Worm (Caenorhabditis elegans) whole organism, L1 larva: ENCODE measurements around the gene ant-1.4.

Experiments
- C04F5.9 ChIP-seq: sonication (generic microtip); optimal IDR thresholded peaks from 2 replicates; lab custom pipeline; 2016; ENCODE audit warnings: missing genetic modification characterization, missing compliant biosample characterization
- F16B12.6 ChIP-seq: fragments of 150-350 bp; optimal IDR thresholded peaks from 2 replicates; lab custom pipeline; 2014; ENCODE audit warnings: missing biosample characterization, missing genetic modification characterization
- alr-1 ChIP-seq: fragments of 200-800 bp; sonication (Bioruptor generic); optimal IDR thresholded peaks from 2 replicates; lab custom pipeline; 2018; ENCODE audit warnings: borderline replicate concordance, mild to moderate bottlenecking, missing genetic modification characterization, missing compliant biosample characterization
- blmp-1 ChIP-seq: fragments of 150-350 bp; optimal IDR thresholded peaks from 2 replicates; lab custom pipeline; 2014; ENCODE audit warnings: missing biosample characterization, missing genetic modification characterization
- ceh-63 ChIP-seq: fragments of 200-800 bp; sonication (Bioruptor generic); optimal IDR thresholded peaks from 2 replicates; lab custom pipeline; 2018; ENCODE audit warnings: mild to moderate bottlenecking, missing genetic modification characterization, missing compliant biosample characterization
- ceh-82 ChIP-seq, 3 experiments: fragments of 150-350 bp in 1 of 3; sonication (generic microtip) in 2 of 3; optimal IDR thresholded peaks; 2 replicates each; lab custom pipeline; 2014 to 2017; ENCODE audit warnings: missing biosample characterization in 3 of 3, missing genetic modification characterization in 3 of 3
- ces-1 ChIP-seq: fragments of 150-350 bp; optimal IDR thresholded peaks from 2 replicates; lab custom pipeline; 2014; ENCODE audit warnings: missing biosample characterization, missing genetic modification reagents, missing genetic modification characterization
- efl-1 ChIP-seq, 4 experiments: fragments of 150-350 bp; optimal IDR thresholded peaks in 3 of 4; peaks in 1 of 4; 1 replicate in 1 of 4; 2 replicates in 3 of 4; lab custom pipeline; 2014; ENCODE audit warnings: missing biosample characterization in 2 of 4, missing genetic modification characterization in 2 of 4, missing genetic modification reagents in 2 of 4
- egl-27 ChIP-seq, 2 experiments: fragments of 150-350 bp in 1 of 2; sonication (generic microtip); optimal IDR thresholded peaks; 3 replicates each; lab custom pipeline; 2017 to 2018; ENCODE audit warnings: missing biosample characterization in 2 of 2, missing genetic modification characterization in 2 of 2, missing genetic modification reagents in 2 of 2
- elt-2 ChIP-seq: sonication (generic microtip); optimal IDR thresholded peaks from 2 replicates; lab custom pipeline; 2016; ENCODE audit warnings: missing genetic modification characterization, mild to moderate bottlenecking, inconsistent platforms, missing compliant biosample characterization, missing genetic modification reagents
- elt-3 ChIP-seq, 6 experiments: fragments of 150-350 bp in 1 of 6; sonication (generic microtip); optimal IDR thresholded peaks; 2 replicates each; lab custom pipeline; 2017 to 2018; ENCODE audit warnings: missing biosample characterization in 6 of 6, missing genetic modification characterization in 6 of 6, inconsistent platforms in 1 of 6
- grh-1 ChIP-seq: fragments of 200-800 bp; sonication (Bioruptor generic); IDR thresholded peaks from 2 replicates; pipeline ENCODE4 v1.3.6; 2022; ENCODE audit warnings: missing genetic modification reagents, missing genetic modification characterization, missing compliant biosample characterization
- irx-1 ChIP-seq: sonication (generic microtip); optimal IDR thresholded peaks from 2 replicates; lab custom pipeline; 2016; ENCODE audit warnings: missing genetic modification characterization, missing compliant biosample characterization
- isw-1 ChIP-seq: fragments of 200-800 bp; sonication (Bioruptor generic); IDR thresholded peaks from 2 replicates; pipeline ENCODE4 v1.3.6; 2022; ENCODE audit warnings: missing genetic modification characterization, missing compliant biosample characterization
- lin-14 ChIP-seq: fragments of 200-800 bp; sonication (Bioruptor generic); optimal IDR thresholded peaks from 2 replicates; lab custom pipeline; 2018; ENCODE audit warnings: mild to moderate bottlenecking, missing genetic modification characterization, moderate library complexity, missing compliant biosample characterization
- lin-35 ChIP-seq, 2 experiments: fragments of 150-350 bp; optimal IDR thresholded peaks; 2 replicates each; lab custom pipeline; 2014; ENCODE audit warnings: missing biosample characterization in 2 of 2, missing genetic modification characterization in 2 of 2, missing genetic modification reagents in 2 of 2
- lsy-2 ChIP-seq, 2 experiments: fragments of 150-350 bp; optimal IDR thresholded peaks; 2 replicates each; lab custom pipeline; 2014; ENCODE audit warnings: missing biosample characterization in 2 of 2, missing genetic modification characterization in 2 of 2
- mep-1 ChIP-seq: fragments of 150-350 bp; optimal IDR thresholded peaks from 2 replicates; lab custom pipeline; 2014; ENCODE audit warnings: missing biosample characterization, missing genetic modification characterization
- nhr-19 ChIP-seq: fragments of 200-800 bp; sonication (Bioruptor generic); conservative IDR thresholded peaks from 2 replicates; pipeline ENCODE4 v1.3.6; 2022; ENCODE audit warnings: missing genetic modification characterization, missing compliant biosample characterization
- nhr-20 ChIP-seq: sonication (generic microtip); optimal IDR thresholded peaks from 2 replicates; lab custom pipeline; 2016; ENCODE audit warnings: mild to moderate bottlenecking, missing genetic modification characterization, missing compliant biosample characterization
- nhr-47 ChIP-seq: sonication (generic microtip); optimal IDR thresholded peaks from 2 replicates; lab custom pipeline; 2016; ENCODE audit warnings: mild to moderate bottlenecking, missing genetic modification characterization, moderate library complexity, missing compliant biosample characterization
- nhr-71 ChIP-seq: sonication (generic microtip); optimal IDR thresholded peaks from 2 replicates; lab custom pipeline; 2016; ENCODE audit warnings: mild to moderate bottlenecking, missing genetic modification characterization, moderate library complexity, missing compliant biosample characterization
- nhr-76 ChIP-seq: sonication (generic microtip); optimal IDR thresholded peaks from 2 replicates; lab custom pipeline; 2017; ENCODE audit warnings: missing biosample characterization, missing genetic modification characterization
- nhr-85 ChIP-seq: sonication (generic microtip); peaks from one replicate; lab custom pipeline; 2016; ENCODE audit warnings: missing genetic modification characterization, inconsistent platforms, missing compliant biosample characterization
- pax-3 ChIP-seq: fragments of 200-800 bp; sonication (Bioruptor generic); optimal IDR thresholded peaks from 2 replicates; lab custom pipeline; 2018; ENCODE audit warnings: mild to moderate bottlenecking, missing genetic modification characterization, moderate library complexity, missing compliant biosample characterization
- pqm-1 ChIP-seq: sonication (generic microtip); optimal IDR thresholded peaks from 3 replicates; lab custom pipeline; 2017; ENCODE audit warnings: missing biosample characterization, missing genetic modification characterization
- rnt-1 ChIP-seq: sonication (generic microtip); optimal IDR thresholded peaks from 2 replicates; lab custom pipeline; 2016; ENCODE audit warnings: mild to moderate bottlenecking, missing genetic modification characterization, moderate library complexity, missing compliant biosample characterization
- snu-23 ChIP-seq: sonication (generic microtip); optimal IDR thresholded peaks from 2 replicates; lab custom pipeline; 2016; ENCODE audit warnings: missing genetic modification characterization, missing compliant biosample characterization
- sox-4 ChIP-seq: sonication (generic microtip); optimal IDR thresholded peaks from 2 replicates; lab custom pipeline; 2016; ENCODE audit warnings: missing genetic modification characterization, missing compliant biosample characterization
- sptf-1 ChIP-seq: fragments of 150-350 bp; optimal IDR thresholded peaks from 2 replicates; lab custom pipeline; 2014; ENCODE audit warnings: missing biosample characterization, missing genetic modification characterization
- swsn-7 ChIP-seq: sonication (generic microtip); optimal IDR thresholded peaks from 2 replicates; lab custom pipeline; 2016; ENCODE audit warnings: missing genetic modification characterization, missing compliant biosample characterization
- tbx-2 ChIP-seq: sonication (generic microtip); optimal IDR thresholded peaks from 2 replicates; lab custom pipeline; 2016; ENCODE audit warnings: missing genetic modification characterization, missing compliant biosample characterization
- tlp-1 ChIP-seq: fragments of 150-350 bp; optimal IDR thresholded peaks from 2 replicates; lab custom pipeline; 2014; ENCODE audit warnings: missing biosample characterization, missing genetic modification characterization
- unc-130 ChIP-seq: fragments of 150-350 bp; optimal IDR thresholded peaks from 2 replicates; lab custom pipeline; 2017; ENCODE audit warnings: missing biosample characterization, missing genetic modification characterization, inconsistent platforms
- unc-30 ChIP-seq: sonication (generic microtip); optimal IDR thresholded peaks from 2 replicates; lab custom pipeline; 2017; ENCODE audit warnings: missing biosample characterization, missing genetic modification characterization
- ztf-4 ChIP-seq: fragments of 150-350 bp; optimal IDR thresholded peaks from 2 replicates; lab custom pipeline; 2014; ENCODE audit warnings: missing biosample characterization, missing genetic modification characterization

The ant-1.4 gene

ce11 chrIV:8476166-8476565, 16.1 kb upstream of the ant-1.4 start (continued):
- no peak for TF ChIP-seq nhr-85 (tag; lab: Kevin White, UChicago)
- peak; percentile 61 for TF ChIP-seq ztf-4 (tag; lab: Kevin White, UChicago)
- TF ChIP-seq lin-14: peak; percentile 78
- no peak for TF ChIP-seq unc-130 (tag; lab: Kevin White, UChicago)

- TF ChIP-seq rnt-1: peak; percentile 9
- peak; percentile 15 for TF ChIP-seq nhr-71
- TF ChIP-seq elt-2: peak; percentile 66
- TF ChIP-seq elt-3 (tag; optimal IDR thresholded peaks at IDR 0.05; lab: Kevin White, UChicago): peak in 2 of 6 experiments; percentile 15 to 33
- no peak for TF ChIP-seq pax-3 (tag; lab: Kevin White, UChicago)
- TF ChIP-seq lin-14: peak; percentile 39
- no peak for TF ChIP-seq pqm-1 (tag; lab: Kevin White, UChicago)
- TF ChIP-seq blmp-1 (tag; lab: Kevin White, UChicago): peak; percentile 62
- no peak for TF ChIP-seq efl-1 (optimal IDR thresholded peaks at IDR 0.05; lab: Kevin White, UChicago)
- peak in 1 of 2 experiments; percentile 51 for TF ChIP-seq efl-1 (GFP tag; optimal IDR thresholded peaks at IDR 0.05 in 1 of 2; lab: Kevin White, UChicago)
- no peak for TF ChIP-seq ceh-63 (GFP tag; lab: Kevin White, UChicago)
Observed at ce11 chrIV:8475030-8475679, 15.0 kb upstream of the ant-1.4 start.

- TF ChIP-seq sox-4: no peak
- no peak for TF ChIP-seq isw-1 (GFP tag; lab: Robert Waterston, UW)
- no peak for TF ChIP-seq sptf-1 (tag; lab: Kevin White, UChicago)
Observed at ce11 chrIV:8473756-8474155, 13.6 kb upstream of the ant-1.4 start, which contains the start of gene C28C12.11. C28C12.11 (plus strand) TSS chrIV:8474056.

- TF ChIP-seq irx-1 (tag; lab: Kevin White, UChicago): no peak
- TF ChIP-seq nhr-76 (tag; lab: Kevin White, UChicago): no peak
- no peak for TF ChIP-seq tlp-1 (tag; lab: Kevin White, UChicago)
- no peak for TF ChIP-seq isw-1 (GFP tag; lab: Robert Waterston, UW)
- no peak for TF ChIP-seq nhr-47
- no peak for TF ChIP-seq alr-1
- no peak for TF ChIP-seq ces-1 (GFP tag; lab: Kevin White, UChicago)
- no peak for TF ChIP-seq mep-1 (tag; lab: Kevin White, UChicago)
- no peak for TF ChIP-seq grh-1 (GFP tag; lab: Robert Waterston, UW)
Observed at ce11 chrIV:8472493-8472892, 12.4 kb upstream of the ant-1.4 start, which contains the start of gene oat-1. oat-1 (minus strand) TSS chrIV:8472593.

- TF ChIP-seq nhr-20 (tag; lab: Kevin White, UChicago) (peak; percentile 57), grh-1 (GFP tag; lab: Robert Waterston, UW) (no peak), mep-1 (tag; lab: Kevin White, UChicago) (no peak), egl-27 (tag; optimal IDR thresholded peaks at IDR 0.05; lab: Kevin White, UChicago) (no peak), F16B12.6 (tag; lab: Kevin White, UChicago) (no peak), lin-14 (peak; percentile 55), nhr-19 (GFP tag; lab: Robert Waterston, UW) (peak; percentile 30), snu-23 (GFP tag; lab: Kevin White, UChicago) (peak; percentile 26), nhr-71 (peak; percentile 49), lsy-2 (tag; optimal IDR thresholded peaks at IDR 0.05; lab: Kevin White, UChicago) (no peak), nhr-85 (tag; lab: Kevin White, UChicago) (peak; percentile 82), C04F5.9 (tag; lab: Kevin White, UChicago) (no peak), ces-1 (GFP tag; lab: Kevin White, UChicago) (no peak), swsn-7 (no peak), blmp-1 (tag; lab: Kevin White, UChicago) (peak; percentile 33), unc-30 (tag; lab: Kevin White, UChicago) (no peak), tbx-2 (peak; percentile 3), lin-35 (GFP tag; optimal IDR thresholded peaks at IDR 0.05; lab: Kevin White, UChicago) (peak in 1 of 2 experiments; percentile 34), elt-3 (tag; optimal IDR thresholded peaks at IDR 0.05; lab: Kevin White, UChicago) (peak in 4 of 6 experiments; percentile 60 to 86 (median 68)), ceh-82 (tag; optimal IDR thresholded peaks at IDR 0.05; lab: Kevin White, UChicago) (no peak)
- TF ChIP-seq, all 84 proteins: peak for 10
Observed at ce11 chrIV:8464187-8464586, 4.1 kb upstream of the ant-1.4 start.
